Fruit fly (Drosophila melanogaster) whole organism, prepupa: ENCODE results near the gene CG32298.

Experiments
- CG16779 ChIP-seq: fragments of 200-800 bp; sonication (Bioruptor generic); optimal IDR thresholded peaks from 3 replicates; lab custom pipeline; 2017; ENCODE audit warnings: missing biosample characterization, mild to moderate bottlenecking, missing genetic modification characterization
- CG32006 ChIP-seq: fragments of 200-800 bp; sonication (Bioruptor generic); optimal IDR thresholded peaks from 3 replicates; lab custom pipeline; 2017; ENCODE audit warnings: missing biosample characterization, mild to moderate bottlenecking, missing genetic modification characterization
- Ets96B ChIP-seq: fragments of 200-800 bp; optimal IDR thresholded peaks from 2 replicates; lab custom pipeline; 2019; ENCODE audit warnings: missing biosample characterization, mild to moderate bottlenecking, missing genetic modification characterization, moderate library complexity
- Met ChIP-seq: fragments of 200-800 bp; sonication (Bioruptor generic); optimal IDR thresholded peaks from 3 replicates; lab custom pipeline; 2016; ENCODE audit warnings: missing biosample characterization, missing genetic modification characterization

DNA sequence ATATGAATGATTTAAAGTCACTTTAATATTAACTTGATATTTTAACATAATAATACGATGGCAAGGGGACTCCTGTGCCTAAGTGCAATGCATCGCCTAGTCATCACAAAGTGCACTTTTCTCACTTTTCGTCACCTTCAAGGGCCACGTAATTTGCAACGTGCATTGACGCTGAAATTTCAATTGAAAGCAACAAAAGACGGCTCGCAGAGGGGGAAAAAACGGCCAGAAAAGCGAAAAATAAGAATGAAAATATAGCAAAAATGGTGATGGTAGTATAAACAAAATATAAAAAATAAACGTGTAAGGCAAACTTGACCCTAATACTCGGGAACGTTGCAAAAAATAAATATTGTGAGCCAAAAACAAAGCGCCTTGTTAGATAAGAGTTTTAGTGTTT, 32.8 kb upstream of the CG32298 start:
- TF ChIP-seq Met (GFP tag; lab: Kevin White, UChicago), result no peak
- no peak for TF ChIP-seq Ets96B (tag; lab: Kevin White, UChicago)
- TF ChIP-seq CG32006 (GFP tag; lab: Kevin White, UChicago), result no peak
- TF ChIP-seq CG16779 (tag; lab: Kevin White, UChicago), result no peak
